ENCODE assay signal across 1 fruit fly cellular context in genomic region chrX:21053099-21053715, dm6.
TF ChIP-seq lines count a peak whose summit lies in the region.

No protein-coding gene starts in this region.

TF ChIP-seq in whole organism, embryonic, 481 proteins besides CTCF, POLR2A, EP300 and RAD21 (continued from another document):
- TF ChIP-seq CG3838 (GFP tag; optimal IDR thresholded peaks at IDR 0.05; lab: Kevin White, UChicago) = peak; percentile 3
- TF ChIP-seq CG18764 (GFP tag; optimal IDR thresholded peaks at IDR 0.05; lab: Kevin White, UChicago) = peak; percentile 67
- TF ChIP-seq hth (optimal IDR thresholded peaks at IDR 0.05; lab: Kevin White, UChicago) = no peak
- TF ChIP-seq CG8478 (optimal IDR thresholded peaks at IDR 0.05; lab: Kevin White, UChicago) = no peak
- TF ChIP-seq CG6689 (GFP tag; IDR thresholded peaks at IDR 0.05; lab: Robert Waterston, UW) = peak; percentile 24; the same call in 1 of the 2 replicates
- TF ChIP-seq fru (optimal IDR thresholded peaks at IDR 0.05; lab: Kevin White, UChicago) = no peak
- peak; percentile 72 for TF ChIP-seq Max (GFP tag; optimal IDR thresholded peaks at IDR 0.05; lab: Kevin White, UChicago)
- TF ChIP-seq pzg (GFP tag; optimal IDR thresholded peaks at IDR 0.05; lab: Kevin White, UChicago) = peak; percentile 75
- TF ChIP-seq ham (GFP tag; IDR thresholded peaks at IDR 0.05; lab: Robert Waterston, UW) = 0 out of 2 replicates have a peak, but pooled peaks have one; percentile 18
- TF ChIP-seq Sin3A (optimal IDR thresholded peaks at IDR 0.05; lab: Kevin White, UChicago) = peak; percentile 75
- TF ChIP-seq psq (GFP tag; optimal IDR thresholded peaks at IDR 0.05; lab: Kevin White, UChicago) = peak; percentile 18
- peak; percentile 90 for TF ChIP-seq HHEX (GFP tag; optimal IDR thresholded peaks at IDR 0.05; lab: Kevin White, UChicago)
- peak; percentile 93 for TF ChIP-seq caup (GFP tag; optimal IDR thresholded peaks at IDR 0.05; lab: Kevin White, UChicago; ENCODE audit: severe bottlenecking)
- TF ChIP-seq Mrtf (GFP tag; IDR thresholded peaks at IDR 0.05; lab: Robert Waterston, UW) = peak; percentile 39; the same call in 1 of the 3 replicates
- peak; percentile 60 for TF ChIP-seq btn (GFP tag; optimal IDR thresholded peaks at IDR 0.05; lab: Kevin White, UChicago)
- no peak for TF ChIP-seq da (GFP tag; optimal IDR thresholded peaks at IDR 0.05; lab: Kevin White, UChicago)
- TF ChIP-seq esg (GFP tag; conservative IDR thresholded peaks at IDR 0.05; lab: Robert Waterston, UW) = no peak
- TF ChIP-seq hkb (optimal IDR thresholded peaks at IDR 0.05; lab: Kevin White, UChicago) = no peak
- peak; percentile 70 for TF ChIP-seq hkb (GFP tag; IDR thresholded peaks at IDR 0.05; lab: Robert Waterston, UW)
- peak in 1 of 2 experiments; percentile 30 for TF ChIP-seq Eip74EF (GFP tag; optimal IDR thresholded peaks at IDR 0.05; lab: Kevin White, UChicago)
- peak; percentile 35 for TF ChIP-seq CG13424 (tag; optimal IDR thresholded peaks at IDR 0.05; lab: Kevin White, UChicago)
- peak; percentile 85 for TF ChIP-seq CG9727 (GFP tag; optimal IDR thresholded peaks at IDR 0.05; lab: Kevin White, UChicago)
- TF ChIP-seq pan (optimal IDR thresholded peaks at IDR 0.05; lab: Kevin White, UChicago) = no peak
- peak in 1 of 2 experiments; percentile 70 for TF ChIP-seq pan (GFP tag; optimal IDR thresholded peaks at IDR 0.05 in 1 of 2, IDR thresholded peaks at IDR 0.05 in 1 of 2)
- TF ChIP-seq CG5953 (GFP tag; IDR thresholded peaks at IDR 0.05; lab: Robert Waterston, UW) = no peak
- TF ChIP-seq CG17568 (GFP tag; optimal IDR thresholded peaks at IDR 0.05; lab: Kevin White, UChicago) = peak; percentile 73
- peak; percentile 36 for TF ChIP-seq Nf-YC (tag; optimal IDR thresholded peaks at IDR 0.05; lab: Kevin White, UChicago)
- TF ChIP-seq Blimp-1 (GFP tag; optimal IDR thresholded peaks at IDR 0.05; lab: Kevin White, UChicago) = peak; percentile 20
- TF ChIP-seq otp (GFP tag; IDR thresholded peaks at IDR 0.05; lab: Robert Waterston, UW) = peak; percentile 88
- TF ChIP-seq CG4617 (GFP tag; optimal IDR thresholded peaks at IDR 0.05; lab: Kevin White, UChicago; ENCODE audit: borderline replicate concordance) = peak; percentile 43
- no peak for TF ChIP-seq pnt (GFP tag; optimal IDR thresholded peaks at IDR 0.05; lab: Kevin White, UChicago)
- TF ChIP-seq CG3847 (GFP tag; IDR thresholded peaks at IDR 0.05; lab: Robert Waterston, UW) = peak; percentile 67
- peak; percentile 23 for TF ChIP-seq CG7556 (GFP tag; optimal IDR thresholded peaks at IDR 0.05; lab: Kevin White, UChicago)
- peak; percentile 77 for TF ChIP-seq kah (GFP tag; optimal IDR thresholded peaks at IDR 0.05; lab: Kevin White, UChicago)
- 0 out of 3 replicates have a peak, but pooled peaks have one; percentile 35 for TF ChIP-seq CG11560 (tag; IDR thresholded peaks at IDR 0.05; lab: Robert Waterston, UW)
- TF ChIP-seq sisA (GFP tag; IDR thresholded peaks at IDR 0.05; lab: Robert Waterston, UW) = no peak
- peak; percentile 87 for TF ChIP-seq NfI (GFP tag; optimal IDR thresholded peaks at IDR 0.05; lab: Kevin White, UChicago)
- peak; percentile 74; the same call in 2 of the 3 replicates for TF ChIP-seq ken (GFP tag; IDR thresholded peaks at IDR 0.05; lab: Robert Waterston, UW)
- TF ChIP-seq amos (GFP tag; IDR thresholded peaks at IDR 0.05; lab: Robert Waterston, UW; ENCODE audit: partially characterized antibody) = peak; percentile 87
- TF ChIP-seq en (GFP tag; optimal IDR thresholded peaks at IDR 0.05; lab: Kevin White, UChicago) = peak; percentile 41
- peak; percentile 84 for TF ChIP-seq nau (GFP tag; optimal IDR thresholded peaks at IDR 0.05; lab: Kevin White, UChicago)
- 0 out of 3 replicates have a peak, but pooled peaks have one; percentile 31 for TF ChIP-seq CG7357 (GFP tag; IDR thresholded peaks at IDR 0.05; lab: Robert Waterston, UW)
- peak; percentile 82 for TF ChIP-seq slbo (GFP tag; IDR thresholded peaks at IDR 0.05; lab: Robert Waterston, UW)
- TF ChIP-seq CG4404 (GFP tag; IDR thresholded peaks at IDR 0.05; lab: Robert Waterston, UW) = 0 out of 2 replicates have a peak, but pooled peaks have one; percentile 17
- TF ChIP-seq ERR (GFP tag; optimal IDR thresholded peaks at IDR 0.05; lab: Kevin White, UChicago) = peak; percentile 62
- peak; percentile 34; the same call in 1 of the 2 replicates for TF ChIP-seq cas (GFP tag; IDR thresholded peaks at IDR 0.05; lab: Robert Waterston, UW)
TF ChIP-seq in whole organism, embryonic: peak in this region for 409.
